ENCODE assay signal across 1 fruit fly cellular context in the genomic region with DNA sequence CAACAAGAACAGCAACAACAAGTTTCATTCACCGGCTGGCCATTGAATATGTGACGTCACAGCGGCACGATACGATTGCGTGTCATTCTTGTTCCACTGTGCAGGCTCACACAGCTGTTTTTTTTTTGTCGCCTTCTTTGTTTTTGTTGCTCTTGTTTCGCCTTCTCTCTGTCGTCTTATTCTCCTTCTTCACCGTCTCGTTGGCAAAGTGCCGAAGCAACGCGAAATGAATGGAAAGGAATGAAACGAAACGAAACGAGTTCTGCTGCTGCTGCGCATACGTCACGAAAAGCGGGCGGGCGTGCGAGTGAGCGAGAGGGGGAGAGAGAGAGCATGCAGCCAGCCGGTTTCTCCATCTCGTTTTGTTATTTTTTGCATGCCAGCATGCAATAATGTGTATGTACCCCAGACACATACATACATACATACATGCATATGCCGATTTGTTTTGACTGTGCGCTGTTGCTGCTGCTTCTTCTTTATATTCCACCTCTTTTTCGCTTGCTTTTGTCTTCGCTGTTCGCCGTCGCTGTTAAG.
TF ChIP-seq lines count a peak whose summit lies in the region.

No protein-coding gene starts in this region.

TF ChIP-seq in whole organism, embryonic, 481 proteins besides CTCF, POLR2A, EP300 and RAD21 (continued from another document):
- no peak for TF ChIP-seq CG1792 (GFP tag; optimal IDR thresholded peaks at IDR 0.05; lab: Kevin White, UChicago)
- TF ChIP-seq CG12769 (tag; optimal IDR thresholded peaks at IDR 0.05; lab: Kevin White, UChicago), result peak; percentile 13
- no peak for TF ChIP-seq CG7928 (GFP tag; optimal IDR thresholded peaks at IDR 0.05; lab: Kevin White, UChicago)
- TF ChIP-seq CrebB (tag; optimal IDR thresholded peaks at IDR 0.05; lab: Kevin White, UChicago), result no peak
- peak; percentile 9 for TF ChIP-seq CG34376 (GFP tag; optimal IDR thresholded peaks at IDR 0.05; lab: Kevin White, UChicago)
- no peak for TF ChIP-seq Nf-YB (GFP tag; optimal IDR thresholded peaks at IDR 0.05; lab: Kevin White, UChicago)
- TF ChIP-seq otp (GFP tag; IDR thresholded peaks at IDR 0.05; lab: Robert Waterston, UW), result no peak
- TF ChIP-seq CG12219 (GFP tag; optimal IDR thresholded peaks at IDR 0.05; lab: Kevin White, UChicago), result no peak
- TF ChIP-seq sug (tag; optimal IDR thresholded peaks at IDR 0.05; lab: Kevin White, UChicago), result no peak
- no peak for TF ChIP-seq run (tag; optimal IDR thresholded peaks at IDR 0.05; lab: Kevin White, UChicago)
- no peak for TF ChIP-seq Bteb2 (GFP tag; optimal IDR thresholded peaks at IDR 0.05; lab: Kevin White, UChicago)
- TF ChIP-seq CG7786 (GFP tag; optimal IDR thresholded peaks at IDR 0.05; lab: Kevin White, UChicago), result peak; percentile 29
- TF ChIP-seq pfk (GFP tag; optimal IDR thresholded peaks at IDR 0.05; lab: Kevin White, UChicago), result peak; percentile 99
- TF ChIP-seq grau (tag; optimal IDR thresholded peaks at IDR 0.05; lab: Kevin White, UChicago), result peak; percentile 5
- peak; percentile 23 for TF ChIP-seq HmgZ (tag; optimal IDR thresholded peaks at IDR 0.05; lab: Kevin White, UChicago)
- no peak for TF ChIP-seq da (GFP tag; optimal IDR thresholded peaks at IDR 0.05; lab: Kevin White, UChicago)
- no peak for TF ChIP-seq E2f1 (GFP tag; IDR thresholded peaks at IDR 0.05; lab: Robert Waterston, UW)
- no peak for TF ChIP-seq HLH54F (GFP tag; optimal IDR thresholded peaks at IDR 0.05; lab: Kevin White, UChicago)
- no peak for TF ChIP-seq CG9817 (tag; optimal IDR thresholded peaks at IDR 0.05; lab: Kevin White, UChicago)
- TF ChIP-seq CG32532 (GFP tag; IDR thresholded peaks at IDR 0.05; lab: Robert Waterston, UW), result peak; percentile 21; the same call in 1 of the 2 replicates
- TF ChIP-seq Chrac-16 (GFP tag; optimal IDR thresholded peaks at IDR 0.05; lab: Kevin White, UChicago), result no peak
- no peak for TF ChIP-seq CG15011 (GFP tag; optimal IDR thresholded peaks at IDR 0.05; lab: Kevin White, UChicago)
- TF ChIP-seq zen2 (GFP tag; IDR thresholded peaks at IDR 0.05; lab: Robert Waterston, UW; ENCODE audit: partially characterized antibody), result 0 out of 3 replicates have a peak, but pooled peaks have one; percentile 7
- no peak for TF ChIP-seq lola (GFP tag; optimal IDR thresholded peaks at IDR 0.05; lab: Kevin White, UChicago)
- TF ChIP-seq Awh (GFP tag; IDR thresholded peaks at IDR 0.05; lab: Robert Waterston, UW), result no peak
- no peak for TF ChIP-seq CG10321 (GFP tag; IDR thresholded peaks at IDR 0.05; lab: Robert Waterston, UW)
- no peak for TF ChIP-seq MESR4 (GFP tag; optimal IDR thresholded peaks at IDR 0.05; lab: Kevin White, UChicago)
- TF ChIP-seq CkIIα-i1 (GFP tag; IDR thresholded peaks at IDR 0.05; lab: Robert Waterston, UW), result no peak
- TF ChIP-seq CG15479 (GFP tag; optimal IDR thresholded peaks at IDR 0.05; lab: Kevin White, UChicago), result peak; percentile 97
- TF ChIP-seq grn (GFP tag; optimal IDR thresholded peaks at IDR 0.05; lab: Kevin White, UChicago), result no peak
- TF ChIP-seq CG34422 (GFP tag; IDR thresholded peaks at IDR 0.05; lab: Robert Waterston, UW), result peak; percentile 67; the same call in 1 of the 3 replicates
- TF ChIP-seq pan (optimal IDR thresholded peaks at IDR 0.05; lab: Kevin White, UChicago), result no peak
- TF ChIP-seq pan (GFP tag; optimal IDR thresholded peaks at IDR 0.05 in 1 of 2, IDR thresholded peaks at IDR 0.05 in 1 of 2), result no peak
- no peak for TF ChIP-seq Doc2 (GFP tag; IDR thresholded peaks at IDR 0.05; lab: Robert Waterston, UW)
- peak; percentile 41 for TF ChIP-seq D19A (tag; optimal IDR thresholded peaks at IDR 0.05; lab: Kevin White, UChicago)
- no peak for TF ChIP-seq Nf-YC (tag; optimal IDR thresholded peaks at IDR 0.05; lab: Kevin White, UChicago)
- TF ChIP-seq gcm2 (GFP tag; optimal IDR thresholded peaks at IDR 0.05; lab: Kevin White, UChicago), result no peak
- TF ChIP-seq ro (GFP tag; IDR thresholded peaks at IDR 0.05; lab: Robert Waterston, UW), result no peak
- TF ChIP-seq hbn (GFP tag; IDR thresholded peaks at IDR 0.05; lab: Robert Waterston, UW; ENCODE audit: partially characterized antibody), result no peak
- TF ChIP-seq al (GFP tag; IDR thresholded peaks at IDR 0.05; lab: Robert Waterston, UW), result no peak
- peak; percentile 16 for TF ChIP-seq gem (tag; optimal IDR thresholded peaks at IDR 0.05; lab: Kevin White, UChicago)
- TF ChIP-seq stwl (tag; optimal IDR thresholded peaks at IDR 0.05; lab: Kevin White, UChicago), result peak; percentile 11
- TF ChIP-seq CG32767 (GFP tag; IDR thresholded peaks at IDR 0.05; lab: Robert Waterston, UW), result peak; percentile 97
- TF ChIP-seq Bgb (GFP tag; IDR thresholded peaks at IDR 0.05; lab: Robert Waterston, UW; ENCODE audit: partially characterized antibody), result no peak
- TF ChIP-seq CG10543 (GFP tag; optimal IDR thresholded peaks at IDR 0.05; lab: Kevin White, UChicago), result peak; percentile 25
- TF ChIP-seq nerfin-1 (tag; optimal IDR thresholded peaks at IDR 0.05; lab: Kevin White, UChicago), result peak; percentile 70
- peak; percentile 6 to 96 for TF ChIP-seq bsh (GFP tag; optimal IDR thresholded peaks at IDR 0.05; lab: Kevin White, UChicago)
- TF ChIP-seq sens (GFP tag; lab: Kevin White, UChicago), result peak; percentile 78
- no peak for TF ChIP-seq Abd-B (GFP tag; optimal IDR thresholded peaks at IDR 0.05; lab: Kevin White, UChicago)
- no peak for TF ChIP-seq dm (GFP tag; optimal IDR thresholded peaks at IDR 0.05; lab: Kevin White, UChicago)
- no peak for TF ChIP-seq CG1024 (GFP tag; IDR thresholded peaks at IDR 0.05; lab: Robert Waterston, UW)
- peak; percentile 4 for TF ChIP-seq CG7839 (tag; optimal IDR thresholded peaks at IDR 0.05; lab: Kevin White, UChicago)
- TF ChIP-seq CG2120 (GFP tag; optimal IDR thresholded peaks at IDR 0.05; lab: Kevin White, UChicago), result no peak
- TF ChIP-seq CG2202 (tag; optimal IDR thresholded peaks at IDR 0.05; lab: Kevin White, UChicago), result no peak
- no peak for TF ChIP-seq CG17186 (GFP tag; optimal IDR thresholded peaks at IDR 0.05; lab: Kevin White, UChicago)
- no peak for TF ChIP-seq CG1603 (tag; optimal IDR thresholded peaks at IDR 0.05; lab: Kevin White, UChicago)
- TF ChIP-seq crp (GFP tag; optimal IDR thresholded peaks at IDR 0.05; lab: Kevin White, UChicago), result peak in 1 of 2 experiments; percentile 70
- TF ChIP-seq CG9876 (GFP tag; optimal IDR thresholded peaks at IDR 0.05; lab: Kevin White, UChicago), result no peak
- TF ChIP-seq CG18764 (GFP tag; optimal IDR thresholded peaks at IDR 0.05; lab: Kevin White, UChicago), result no peak
- no peak for TF ChIP-seq Hmx (GFP tag; optimal IDR thresholded peaks at IDR 0.05; lab: Kevin White, UChicago)
- TF ChIP-seq shn (GFP tag; optimal IDR thresholded peaks at IDR 0.05; lab: Kevin White, UChicago), result peak; percentile 18
- TF ChIP-seq CG2875 (GFP tag; optimal IDR thresholded peaks at IDR 0.05; lab: Kevin White, UChicago), result no peak
- no peak for TF ChIP-seq CG10366 (GFP tag; IDR thresholded peaks at IDR 0.05; lab: Robert Waterston, UW)
- TF ChIP-seq unpg (GFP tag; optimal IDR thresholded peaks at IDR 0.05; lab: Kevin White, UChicago), result no peak
- no peak for TF ChIP-seq Max (GFP tag; optimal IDR thresholded peaks at IDR 0.05; lab: Kevin White, UChicago)
- peak in 1 of 3 experiments; percentile 11 for TF ChIP-seq Stat92E (GFP tag; optimal IDR thresholded peaks at IDR 0.05; lab: Kevin White, UChicago)
- TF ChIP-seq Meics (GFP tag; optimal IDR thresholded peaks at IDR 0.05; lab: Kevin White, UChicago), result peak; percentile 12
- TF ChIP-seq schlank (tag; optimal IDR thresholded peaks at IDR 0.05; lab: Kevin White, UChicago), result no peak
- peak; percentile 20 to 43 for TF ChIP-seq Trl (optimal IDR thresholded peaks at IDR 0.05; lab: Kevin White, UChicago)
- no peak for TF ChIP-seq Trl (GFP tag; optimal IDR thresholded peaks at IDR 0.05; lab: Kevin White, UChicago)
- TF ChIP-seq ac (GFP tag; optimal IDR thresholded peaks at IDR 0.05; lab: Kevin White, UChicago), result no peak
- TF ChIP-seq nau (GFP tag; optimal IDR thresholded peaks at IDR 0.05; lab: Kevin White, UChicago), result no peak
- TF ChIP-seq CG8924 (tag; optimal IDR thresholded peaks at IDR 0.05; lab: Kevin White, UChicago), result peak; percentile 32
- no peak for TF ChIP-seq Dek (tag; optimal IDR thresholded peaks at IDR 0.05; lab: Kevin White, UChicago)
- peak; percentile 16 for TF ChIP-seq CG8290 (GFP tag; optimal IDR thresholded peaks at IDR 0.05; lab: Kevin White, UChicago)
- TF ChIP-seq CG8290 (tag; optimal IDR thresholded peaks at IDR 0.05; lab: Kevin White, UChicago), result peak in 1 of 2 experiments; percentile 4
- no peak for TF ChIP-seq dan (GFP tag; IDR thresholded peaks at IDR 0.05; lab: Robert Waterston, UW)
- no peak for TF ChIP-seq Neu2 (GFP tag; optimal IDR thresholded peaks at IDR 0.05; lab: Kevin White, UChicago; ENCODE audit: borderline replicate concordance)
- no peak for TF ChIP-seq Ravus (GFP tag; IDR thresholded peaks at IDR 0.05; lab: Robert Waterston, UW)
- TF ChIP-seq eyg (GFP tag; optimal IDR thresholded peaks at IDR 0.05; lab: Kevin White, UChicago), result no peak
- TF ChIP-seq Dll (GFP tag; IDR thresholded peaks at IDR 0.05; lab: Robert Waterston, UW; ENCODE audit: partially characterized antibody), result 0 out of 4 replicates have a peak, but pooled peaks have one; percentile 24
- no peak for TF ChIP-seq Hr78 (GFP tag; optimal IDR thresholded peaks at IDR 0.05; lab: Kevin White, UChicago)
- TF ChIP-seq Hmr (GFP tag; optimal IDR thresholded peaks at IDR 0.05; lab: Kevin White, UChicago), result peak; percentile 7
- TF ChIP-seq ci (GFP tag; IDR thresholded peaks at IDR 0.05; lab: Robert Waterston, UW), result peak; percentile 56; the same call in 2 of the 3 replicates
- TF ChIP-seq chinmo (GFP tag; IDR thresholded peaks at IDR 0.05; lab: Robert Waterston, UW; ENCODE audit: partially characterized antibody), result peak; percentile 99
- TF ChIP-seq Med (GFP tag; lab: Kevin White, UChicago), result peak; percentile 76
- TF ChIP-seq Sry-δ (GFP tag; optimal IDR thresholded peaks at IDR 0.05; lab: Kevin White, UChicago), result no peak
- no peak for TF ChIP-seq wek (GFP tag; optimal IDR thresholded peaks at IDR 0.05; lab: Kevin White, UChicago)
- peak; percentile 44 for TF ChIP-seq CG13287 (GFP tag; IDR thresholded peaks at IDR 0.05; lab: Robert Waterston, UW; ENCODE audit: partially characterized antibody)
- peak in 1 of 2 experiments; percentile 26 for TF ChIP-seq dpn (GFP tag; optimal IDR thresholded peaks at IDR 0.05; lab: Kevin White, UChicago)
- TF ChIP-seq gfzf (GFP tag; optimal IDR thresholded peaks at IDR 0.05; lab: Kevin White, UChicago), result no peak
